Worm (Caenorhabditis elegans) whole organism, L4 larva: ENCODE results near the gene mig-10.
A peak's percentile ranks its signal among the peaks of the same experiment; 100 is the strongest.

Experiments used
- T20F7.1 ChIP-seq: fragments of 200-800 bp; sonication (Bioruptor generic); optimal IDR thresholded peaks from 2 replicates; lab custom pipeline; 2018; ENCODE audit warnings: mild to moderate bottlenecking, missing genetic modification characterization, missing compliant biosample characterization
- Y48G9A.11 ChIP-seq: fragments of 200-800 bp; sonication (Bioruptor generic); IDR thresholded peaks from 2 replicates; pipeline ENCODE4 v1.3.6; 2022; ENCODE audit warnings: missing genetic modification reagents, missing genetic modification characterization, missing compliant biosample characterization
- ZK337.2 ChIP-seq: fragments of 200-800 bp; sonication (Bioruptor generic); IDR thresholded peaks from 2 replicates; pipeline ENCODE4 v1.3.6; 2022; ENCODE audit warnings: missing genetic modification reagents, missing genetic modification characterization, missing compliant biosample characterization
- ZK546.5 ChIP-seq, 2 experiments: sonication (generic microtip); optimal IDR thresholded peaks; 2 replicates each; lab custom pipeline; 2017; ENCODE audit warnings: missing biosample characterization in 2 of 2, missing genetic modification characterization in 2 of 2
- aha-1 ChIP-seq: fragments of 150-350 bp; peaks from one replicate; lab custom pipeline; 2014; ENCODE audit warnings: missing biosample characterization, missing genetic modification characterization
- aly-2 ChIP-seq: sonication (generic microtip); optimal IDR thresholded peaks from 2 replicates; lab custom pipeline; 2018; ENCODE audit warnings: missing biosample characterization, missing genetic modification characterization
- arid-1 ChIP-seq: fragments of 200-800 bp; sonication (Bioruptor generic); conservative IDR thresholded peaks from 2 replicates; pipeline ENCODE4 v1.3.6; 2022; ENCODE audit warnings: missing genetic modification reagents, missing genetic modification characterization, missing compliant biosample characterization
- ceh-44 ChIP-seq: fragments of 200-800 bp; sonication (Bioruptor generic); IDR thresholded peaks from 2 replicates; pipeline ENCODE4 v1.3.6; 2022; ENCODE audit warnings: missing genetic modification reagents, missing genetic modification characterization, missing compliant biosample characterization
- daf-16 ChIP-seq, 3 experiments: sonication (generic microtip); optimal IDR thresholded peaks; 2 replicates each; lab custom pipeline; 2016 to 2017; ENCODE audit warnings: missing genetic modification characterization in 3 of 3, missing genetic modification reagents in 3 of 3, mild to moderate bottlenecking in 2 of 3, missing compliant biosample characterization in 2 of 3, missing biosample characterization in 1 of 3, moderate library complexity in 1 of 3
- dmd-6 ChIP-seq: fragments of 200-800 bp; sonication (Bioruptor generic); IDR thresholded peaks from 2 replicates; pipeline ENCODE4 v1.3.6; 2022; ENCODE audit warnings: missing genetic modification reagents, missing genetic modification characterization, missing compliant biosample characterization
- dmd-8 ChIP-seq: fragments of 200-800 bp; sonication (Bioruptor generic); IDR thresholded peaks from 2 replicates; pipeline ENCODE4 v1.3.6; 2022; ENCODE audit warnings: missing genetic modification characterization, missing compliant biosample characterization
- dmd-9 ChIP-seq: fragments of 200-800 bp; sonication (Bioruptor generic); IDR thresholded peaks from 2 replicates; pipeline ENCODE4 v1.3.6; 2022; ENCODE audit warnings: missing genetic modification reagents, missing genetic modification characterization, missing compliant biosample characterization
- dve-1 ChIP-seq: sonication (generic microtip); optimal IDR thresholded peaks from 2 replicates; lab custom pipeline; 2017; ENCODE audit warnings: antibody characterized with exemption, mild to moderate bottlenecking, missing genetic modification characterization, missing compliant biosample characterization; ENCODE audit not compliant: insufficient read depth
- egl-27 ChIP-seq: sonication (generic microtip); optimal IDR thresholded peaks from 3 replicates; lab custom pipeline; 2017; ENCODE audit warnings: missing biosample characterization, missing genetic modification reagents, missing genetic modification characterization
- hlh-11 ChIP-seq: fragments of 200-800 bp; sonication (Bioruptor generic); optimal IDR thresholded peaks from 2 replicates; lab custom pipeline; 2018; ENCODE audit warnings: mild to moderate bottlenecking, missing genetic modification characterization, missing compliant biosample characterization
- hmg-1.1 ChIP-seq: fragments of 200-800 bp; sonication (Bioruptor generic); IDR thresholded peaks from 2 replicates; pipeline ENCODE4 v1.3.6; 2022; ENCODE audit warnings: missing genetic modification reagents, missing genetic modification characterization, missing compliant biosample characterization
- jun-1 ChIP-seq: fragments of 150-350 bp; optimal IDR thresholded peaks from 2 replicates; lab custom pipeline; 2014; ENCODE audit warnings: missing biosample characterization, missing genetic modification reagents, missing genetic modification characterization
- lin-38 ChIP-seq: fragments of 200-800 bp; sonication (Bioruptor generic); IDR thresholded peaks from 2 replicates; pipeline ENCODE4 v1.3.6; 2022; ENCODE audit warnings: missing genetic modification reagents, missing genetic modification characterization, missing compliant biosample characterization
- lin-39 ChIP-seq: fragments of 150-350 bp; optimal IDR thresholded peaks from 2 replicates; lab custom pipeline; 2014; ENCODE audit warnings: missing biosample characterization, missing genetic modification reagents, missing genetic modification characterization
- lir-3 ChIP-seq: sonication (generic microtip); optimal IDR thresholded peaks from 2 replicates; lab custom pipeline; 2016; ENCODE audit warnings: mild to moderate bottlenecking, missing genetic modification characterization, missing compliant biosample characterization
- lsy-2 ChIP-seq, 2 experiments: fragments of 150-350 bp in 1 of 2; sonication (generic microtip) in 1 of 2; optimal IDR thresholded peaks; 2 replicates each; lab custom pipeline; 2014 to 2017; ENCODE audit warnings: missing biosample characterization in 2 of 2, missing genetic modification characterization in 2 of 2
- madf-9 ChIP-seq: fragments of 200-800 bp; sonication (Bioruptor generic); conservative IDR thresholded peaks from 2 replicates; pipeline ENCODE4 v1.3.6; 2022; ENCODE audit warnings: missing genetic modification reagents, missing genetic modification characterization, missing compliant biosample characterization
- mdl-1 ChIP-seq, 2 experiments: fragments of 150-350 bp in 1 of 2; sonication (generic microtip) in 1 of 2; optimal IDR thresholded peaks; 2 replicates each; lab custom pipeline; 2014 to 2017; ENCODE audit warnings: missing biosample characterization in 2 of 2, missing genetic modification characterization in 2 of 2
- nhr-10 ChIP-seq: fragments of 150-350 bp; optimal IDR thresholded peaks from 2 replicates; lab custom pipeline; 2014; ENCODE audit warnings: missing biosample characterization, missing genetic modification characterization
- nhr-102 ChIP-seq: sonication (generic microtip); optimal IDR thresholded peaks from 2 replicates; lab custom pipeline; 2016; ENCODE audit warnings: mild to moderate bottlenecking, missing genetic modification characterization, moderate library complexity, missing compliant biosample characterization
- nhr-25 ChIP-seq: sonication (generic microtip); optimal IDR thresholded peaks from 2 replicates; lab custom pipeline; 2017; ENCODE audit warnings: missing genetic modification characterization, mild to moderate bottlenecking, missing compliant biosample characterization, antibody characterized with exemption, moderate library complexity, borderline replicate concordance; ENCODE audit not compliant: insufficient read depth
- nhr-48 ChIP-seq: sonication (generic microtip); optimal IDR thresholded peaks from 2 replicates; lab custom pipeline; 2016; ENCODE audit warnings: mild to moderate bottlenecking, missing genetic modification characterization, missing compliant biosample characterization
- nhr-77 ChIP-seq: fragments of 150-350 bp; optimal IDR thresholded peaks from 2 replicates; lab custom pipeline; 2014; ENCODE audit warnings: missing biosample characterization, missing genetic modification characterization
- php-3 ChIP-seq: fragments of 200-800 bp; sonication (Bioruptor generic); IDR thresholded peaks from 2 replicates; pipeline ENCODE4 v1.3.6; 2022; ENCODE audit warnings: missing genetic modification reagents, missing genetic modification characterization, missing compliant biosample characterization
- pqm-1 ChIP-seq: sonication (generic microtip); optimal IDR thresholded peaks from 2 replicates; lab custom pipeline; 2017; ENCODE audit warnings: missing biosample characterization, missing genetic modification characterization
- saeg-2 ChIP-seq: fragments of 200-800 bp; sonication (Bioruptor generic); IDR thresholded peaks from 2 replicates; pipeline ENCODE4 v1.3.6; 2022; ENCODE audit warnings: missing genetic modification reagents, missing genetic modification characterization, missing compliant biosample characterization
- sdz-12 ChIP-seq: fragments of 200-800 bp; sonication (Bioruptor generic); optimal IDR thresholded peaks from 2 replicates; lab custom pipeline; 2018; ENCODE audit warnings: mild to moderate bottlenecking, missing genetic modification characterization, missing compliant biosample characterization
- set-16 ChIP-seq: fragments of 200-800 bp; sonication (Bioruptor generic); IDR thresholded peaks from 2 replicates; pipeline ENCODE4 v1.3.6; 2022; ENCODE audit warnings: missing genetic modification reagents, missing genetic modification characterization, missing compliant biosample characterization
- snpc-1.2 ChIP-seq: fragments of 200-800 bp; sonication (Bioruptor generic); IDR thresholded peaks from 2 replicates; pipeline ENCODE4 v1.3.6; 2022; ENCODE audit warnings: missing genetic modification reagents, missing genetic modification characterization, missing compliant biosample characterization
- snpc-4 ChIP-seq: fragments of 150-350 bp; optimal IDR thresholded peaks from 2 replicates; lab custom pipeline; 2014; ENCODE audit warnings: missing biosample characterization, missing genetic modification characterization
- spr-1 ChIP-seq: sonication (generic microtip); optimal IDR thresholded peaks from 2 replicates; lab custom pipeline; 2016; ENCODE audit warnings: mild to moderate bottlenecking, missing genetic modification characterization, missing compliant biosample characterization
- spr-3 ChIP-seq: fragments of 200-800 bp; sonication (Bioruptor generic); optimal IDR thresholded peaks from 2 replicates; lab custom pipeline; 2018; ENCODE audit warnings: mild to moderate bottlenecking, missing genetic modification characterization, missing compliant biosample characterization
- unc-130 ChIP-seq: sonication (generic microtip); optimal IDR thresholded peaks from 2 replicates; lab custom pipeline; 2016; ENCODE audit warnings: missing genetic modification reagents, missing genetic modification characterization, missing compliant biosample characterization
- unc-39 ChIP-seq: sonication (generic microtip); optimal IDR thresholded peaks from 2 replicates; lab custom pipeline; 2017; ENCODE audit warnings: missing biosample characterization, missing genetic modification characterization
- vab-7 ChIP-seq: fragments of 200-800 bp; sonication (Bioruptor generic); IDR thresholded peaks from 2 replicates; pipeline ENCODE4 v1.3.6; 2022; ENCODE audit warnings: missing genetic modification reagents, missing genetic modification characterization, missing compliant biosample characterization
- zip-2 ChIP-seq: fragments of 150-350 bp; optimal IDR thresholded peaks from 2 replicates; lab custom pipeline; 2014; ENCODE audit warnings: missing biosample characterization, missing genetic modification characterization
- ztf-11 ChIP-seq: fragments of 150-350 bp; optimal IDR thresholded peaks from 2 replicates; lab custom pipeline; 2014; ENCODE audit warnings: missing biosample characterization, missing genetic modification characterization

Gene mig-10

DNA sequence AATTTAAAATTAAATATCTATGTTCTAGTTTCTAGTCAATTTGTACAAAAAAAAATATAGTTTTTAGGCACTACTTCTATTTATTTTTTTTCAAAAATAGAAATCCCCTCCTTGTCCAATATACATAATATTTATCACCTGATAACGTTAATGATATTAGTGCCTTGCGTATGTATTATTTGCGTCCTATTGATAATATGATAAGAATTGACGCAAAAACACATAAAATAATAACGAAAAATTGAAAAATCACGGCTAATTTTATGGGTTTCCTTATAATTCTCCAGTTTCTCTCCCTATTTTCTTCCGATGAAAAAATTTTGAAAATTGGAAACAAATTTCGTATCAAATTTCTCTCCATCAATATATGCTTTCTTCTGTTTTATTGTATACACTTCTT lies 20.8 kb downstream of the mig-10 start:
- no peak for TF ChIP-seq zip-2 (tag; lab: Kevin White, UChicago)
- TF ChIP-seq pqm-1 = peak; percentile 67
- TF ChIP-seq jun-1 = no peak
- TF ChIP-seq lir-3 (tag; lab: Kevin White, UChicago) = no peak
- no peak for TF ChIP-seq ZK337.2 (GFP tag; lab: Robert Waterston, UW)
- TF ChIP-seq egl-27 = no peak
- TF ChIP-seq T20F7.1 = peak; percentile 8
- TF ChIP-seq arid-1 (GFP tag; lab: Robert Waterston, UW) = no peak
- no peak for TF ChIP-seq spr-1 (tag; lab: Kevin White, UChicago)
- no peak for TF ChIP-seq nhr-10 (tag; lab: Kevin White, UChicago)
- TF ChIP-seq Y48G9A.11 (GFP tag; lab: Robert Waterston, UW) = no peak
- no peak for TF ChIP-seq nhr-25 (tag; lab: Kevin White, UChicago)
- TF ChIP-seq nhr-48 (tag; lab: Kevin White, UChicago) = no peak
- no peak for TF ChIP-seq lin-39 (tag; lab: Kevin White, UChicago)
- TF ChIP-seq lsy-2 (tag; optimal IDR thresholded peaks at IDR 0.05; lab: Kevin White, UChicago) = no peak
- TF ChIP-seq aha-1 = peak; percentile 52
- no peak for TF ChIP-seq lin-38 (GFP tag; lab: Robert Waterston, UW)
- peak; percentile 50 for TF ChIP-seq dve-1 (tag; lab: Kevin White, UChicago)
- no peak for TF ChIP-seq snpc-4
- no peak for TF ChIP-seq aly-2 (tag; lab: Kevin White, UChicago)
- no peak for TF ChIP-seq unc-130 (GFP tag; lab: Kevin White, UChicago)
- no peak for TF ChIP-seq dmd-8 (GFP tag; lab: Robert Waterston, UW)
- no peak for TF ChIP-seq sdz-12 (GFP tag; lab: Kevin White, UChicago)
- no peak for TF ChIP-seq mdl-1 (tag; optimal IDR thresholded peaks at IDR 0.05; lab: Kevin White, UChicago)
- 0 out of 2 replicates have a peak, but pooled peaks have one; percentile 43 for TF ChIP-seq php-3 (GFP tag; lab: Robert Waterston, UW)
- TF ChIP-seq ZK546.5 (tag; optimal IDR thresholded peaks at IDR 0.05; lab: Kevin White, UChicago) = no peak
- TF ChIP-seq nhr-102 = no peak
- no peak for TF ChIP-seq hmg-1.1 (GFP tag; lab: Robert Waterston, UW)
- TF ChIP-seq daf-16 (GFP tag; optimal IDR thresholded peaks at IDR 0.05; lab: Kevin White, UChicago) = no peak
- peak; percentile 62 for TF ChIP-seq daf-16 (tag; optimal IDR thresholded peaks at IDR 0.05; lab: Kevin White, UChicago)
- TF ChIP-seq vab-7 (GFP tag; lab: Robert Waterston, UW) = no peak
- no peak for TF ChIP-seq saeg-2 (GFP tag; lab: Robert Waterston, UW)
- peak; percentile 14 for TF ChIP-seq nhr-77 (tag; lab: Kevin White, UChicago)
- TF ChIP-seq snpc-1.2 = no peak
- no peak for TF ChIP-seq madf-9 (GFP tag; lab: Robert Waterston, UW)
- TF ChIP-seq hlh-11 (tag; lab: Kevin White, UChicago) = no peak
- TF ChIP-seq dmd-6 (GFP tag; lab: Robert Waterston, UW) = no peak
- no peak for TF ChIP-seq spr-3
- TF ChIP-seq unc-39 (tag; lab: Kevin White, UChicago) = no peak
- TF ChIP-seq set-16 (GFP tag; lab: Robert Waterston, UW) = no peak
- no peak for TF ChIP-seq ztf-11 (tag; lab: Kevin White, UChicago)

DNA sequence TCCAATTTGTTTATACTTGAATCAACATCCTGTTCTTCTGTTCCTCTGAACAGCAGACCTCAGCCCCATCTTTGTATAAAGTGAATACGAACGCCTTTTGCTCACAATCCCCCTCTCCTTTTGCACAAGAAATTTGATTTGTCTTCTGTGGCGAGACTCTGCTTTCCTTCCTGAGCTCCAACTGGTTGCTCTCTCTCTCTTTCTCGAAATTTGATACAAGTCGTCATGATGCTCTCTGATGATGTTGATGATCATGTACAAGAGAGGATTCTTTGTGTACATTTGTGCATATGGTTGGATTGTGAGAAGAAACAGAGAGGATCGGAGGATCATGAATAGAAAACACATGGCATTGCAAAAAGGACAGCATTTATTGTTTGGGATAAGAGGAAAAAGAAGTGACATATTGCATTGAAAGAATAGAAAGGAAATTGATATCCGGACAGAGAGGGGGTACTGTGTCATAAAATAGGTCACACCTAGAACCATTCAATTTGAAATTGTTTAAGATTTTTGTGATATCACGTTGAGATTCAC lies 22.0 kb downstream of the mig-10 start:
- TF ChIP-seq jun-1 (no peak), dmd-9 (GFP tag; lab: Robert Waterston, UW) (no peak), ceh-44 (GFP tag; lab: Robert Waterston, UW) (no peak)
